Fruit fly (Drosophila melanogaster): Measurements from ENCODE around the gene CG8065.

Gene CG8065

dm6 chr3L:10247121-10247520 lies 31.7 kb downstream of the CG8065 start:
- TF ChIP-seq EcR (GFP tag; optimal IDR thresholded peaks at IDR 0.05) (no peak), psq (optimal IDR thresholded peaks at IDR 0.05) (no peak), CG8478 (optimal IDR thresholded peaks at IDR 0.05) (no peak), pan (optimal IDR thresholded peaks at IDR 0.05) (no peak), usp (GFP tag; optimal IDR thresholded peaks at IDR 0.05) (no peak), Dll (optimal IDR thresholded peaks at IDR 0.05) (no peak)

dm6 chr3L:10247579-10247978 lies 32.1 kb downstream of the CG8065 start:
- TF ChIP-seq CG8478 (optimal IDR thresholded peaks at IDR 0.05) (no peak), psq (optimal IDR thresholded peaks at IDR 0.05) (no peak), pan (optimal IDR thresholded peaks at IDR 0.05) (no peak), Dll (optimal IDR thresholded peaks at IDR 0.05) (no peak), EcR (GFP tag; optimal IDR thresholded peaks at IDR 0.05) (no peak), usp (GFP tag; optimal IDR thresholded peaks at IDR 0.05) (no peak)

dm6 chr3L:10249836-10250235 lies 34.4 kb downstream of the CG8065 start:
- TF ChIP-seq psq (optimal IDR thresholded peaks at IDR 0.05), result no peak
- no peak for TF ChIP-seq pan (optimal IDR thresholded peaks at IDR 0.05)
- TF ChIP-seq EcR (GFP tag; optimal IDR thresholded peaks at IDR 0.05), result no peak
- TF ChIP-seq usp (GFP tag; optimal IDR thresholded peaks at IDR 0.05), result no peak
- TF ChIP-seq Dll (optimal IDR thresholded peaks at IDR 0.05), result no peak
- TF ChIP-seq CG8478 (optimal IDR thresholded peaks at IDR 0.05), result no peak

dm6 chr3L:10254131-10254530 lies 38.7 kb downstream of the CG8065 start:
- TF ChIP-seq usp (GFP tag; optimal IDR thresholded peaks at IDR 0.05) (no peak), Dll (optimal IDR thresholded peaks at IDR 0.05) (no peak), psq (optimal IDR thresholded peaks at IDR 0.05) (no peak), pan (optimal IDR thresholded peaks at IDR 0.05) (no peak), CG8478 (optimal IDR thresholded peaks at IDR 0.05) (no peak), EcR (GFP tag; optimal IDR thresholded peaks at IDR 0.05) (no peak)

- TF ChIP-seq psq (optimal IDR thresholded peaks at IDR 0.05), result no peak
- TF ChIP-seq CG8478 (optimal IDR thresholded peaks at IDR 0.05), result no peak
- no peak for TF ChIP-seq EcR (GFP tag; optimal IDR thresholded peaks at IDR 0.05)
- TF ChIP-seq usp (GFP tag; optimal IDR thresholded peaks at IDR 0.05), result no peak
- TF ChIP-seq Dll (optimal IDR thresholded peaks at IDR 0.05), result no peak
- no peak for TF ChIP-seq pan (optimal IDR thresholded peaks at IDR 0.05)
These were observed 43.3 kb downstream of the CG8065 start for dm6 chr3L:10258738-10259137.

- no peak for TF ChIP-seq CG8478 (optimal IDR thresholded peaks at IDR 0.05)
- TF ChIP-seq Dll (optimal IDR thresholded peaks at IDR 0.05), result no peak
- TF ChIP-seq EcR (GFP tag; optimal IDR thresholded peaks at IDR 0.05), result no peak
- no peak for TF ChIP-seq usp (GFP tag; optimal IDR thresholded peaks at IDR 0.05)
- no peak for TF ChIP-seq pan (optimal IDR thresholded peaks at IDR 0.05)
- TF ChIP-seq psq (optimal IDR thresholded peaks at IDR 0.05), result no peak
These were observed 45.8 kb downstream of the CG8065 start for dm6 chr3L:10261219-10261618.

dm6 chr3L:10262827-10263226 lies 47.4 kb downstream of the CG8065 start:
- TF ChIP-seq pan (optimal IDR thresholded peaks at IDR 0.05) (no peak), EcR (GFP tag; optimal IDR thresholded peaks at IDR 0.05) (no peak), Dll (optimal IDR thresholded peaks at IDR 0.05) (no peak), psq (optimal IDR thresholded peaks at IDR 0.05) (no peak), usp (GFP tag; optimal IDR thresholded peaks at IDR 0.05) (no peak), CG8478 (optimal IDR thresholded peaks at IDR 0.05) (no peak)
